Fruit fly (Drosophila melanogaster) whole organism, wandering third instar larva: ENCODE measurements around the gene kraken.
A peak's percentile ranks its signal among the peaks of the same experiment; 100 is the strongest.

Experiments
- Abd-B ChIP-seq: fragments of >200 bp; optimal IDR thresholded peaks from 2 replicates; lab custom pipeline; 2017; ENCODE audit warnings: missing biosample characterization, missing genetic modification characterization
- CG32264 ChIP-seq: fragments of 200-800 bp; sonication (Bioruptor generic); optimal IDR thresholded peaks from 2 replicates; lab custom pipeline; 2016; ENCODE audit warnings: missing biosample characterization, missing genetic modification characterization
- CG9705 ChIP-seq: fragments of 200-800 bp; sonication (Bioruptor generic); optimal IDR thresholded peaks from 2 replicates; lab custom pipeline; 2018; ENCODE audit warnings: missing biosample characterization, mild to moderate bottlenecking, missing genetic modification characterization
- Dfd ChIP-seq: fragments of >200 bp; optimal IDR thresholded peaks from 2 replicates; lab custom pipeline; 2017; ENCODE audit warnings: missing biosample characterization, missing genetic modification characterization
- Dif ChIP-seq: fragments of 200-275, 200-300 bp; sonication (Bioruptor generic); optimal IDR thresholded peaks from 2 replicates; lab custom pipeline; 2018; ENCODE audit warnings: missing biosample characterization, missing genetic modification characterization; ENCODE audit not compliant: partially characterized antibody
- GATAd ChIP-seq: sonication (Bioruptor generic); optimal IDR thresholded peaks from 2 replicates; lab custom pipeline; 2016; ENCODE audit warnings: missing biosample characterization, missing genetic modification characterization
- HLH106 ChIP-seq: fragments of 200-800 bp; optimal IDR thresholded peaks from 3 replicates; lab custom pipeline; 2019; ENCODE audit warnings: missing biosample characterization, mild to moderate bottlenecking, missing genetic modification characterization, moderate library complexity
- Hnf4 ChIP-seq: fragments of 200-800 bp; sonication (Bioruptor generic); optimal IDR thresholded peaks from 2 replicates; lab custom pipeline; 2016; ENCODE audit warnings: missing biosample characterization, mild to moderate bottlenecking, missing genetic modification characterization
- Hr78 ChIP-seq: fragments of >200 bp; optimal IDR thresholded peaks from 2 replicates; lab custom pipeline; 2017; ENCODE audit warnings: missing biosample characterization, missing genetic modification characterization
- Hr83 ChIP-seq: fragments of 200-300 bp; sonication (Bioruptor generic); optimal IDR thresholded peaks from 2 replicates; lab custom pipeline; 2016; ENCODE audit warnings: missing biosample characterization, mild to moderate bottlenecking, missing genetic modification characterization, moderate library complexity; ENCODE audit not compliant: poor library complexity, severe bottlenecking
- Jra ChIP-seq: sonication (Bioruptor generic); optimal IDR thresholded peaks from 2 replicates; lab custom pipeline; 2016; ENCODE audit warnings: missing biosample characterization, missing genetic modification characterization
- Mio ChIP-seq: sonication (Bioruptor generic); optimal IDR thresholded peaks from 2 replicates; lab custom pipeline; 2016; ENCODE audit warnings: missing biosample characterization, missing genetic modification characterization
- Myc ChIP-seq: fragments of >200 bp; optimal IDR thresholded peaks from 2 replicates; lab custom pipeline; 2017
- N ChIP-seq: fragments of >200 bp; optimal IDR thresholded peaks from 2 replicates; lab custom pipeline; 2018; ENCODE audit warnings: missing biosample characterization, missing external identifiers, missing genetic modification characterization
- OdsH ChIP-seq: fragments of 200-800 bp; sonication (Bioruptor generic); optimal IDR thresholded peaks from 2 replicates; lab custom pipeline; 2016; ENCODE audit warnings: missing biosample characterization, mild to moderate bottlenecking, missing genetic modification characterization
- Rel ChIP-seq, 2 experiments: fragments of 200-800 bp; sonication (Bioruptor generic) in 1 of 2; optimal IDR thresholded peaks; 2 replicates in 1 of 2; 3 replicates in 1 of 2; lab custom pipeline; 2016 to 2019; ENCODE audit warnings: mild to moderate bottlenecking in 2 of 2, missing biosample characterization in 2 of 2, missing genetic modification characterization in 2 of 2, moderate library complexity in 1 of 2
- Sp1 ChIP-seq: fragments of 200-800 bp; sonication (Bioruptor generic); optimal IDR thresholded peaks from 3 replicates; lab custom pipeline; 2019; ENCODE audit warnings: missing biosample characterization, mild to moderate bottlenecking, missing genetic modification characterization, moderate library complexity
- Vsx2 ChIP-seq: fragments of 200-300, 225-300 bp; sonication (Bioruptor generic); optimal IDR thresholded peaks from 2 replicates; lab custom pipeline; 2018; ENCODE audit warnings: missing biosample characterization, missing genetic modification characterization; ENCODE audit not compliant: partially characterized antibody
- br ChIP-seq: fragments of 200-800 bp; sonication (Bioruptor generic); optimal IDR thresholded peaks from 2 replicates; lab custom pipeline; 2016; ENCODE audit warnings: missing biosample characterization, missing genetic modification characterization
- brk ChIP-seq: fragments of 200-800 bp; sonication (Bioruptor generic); optimal IDR thresholded peaks from 2 replicates; lab custom pipeline; 2016; ENCODE audit warnings: missing biosample characterization, mild to moderate bottlenecking, missing genetic modification characterization
- dl ChIP-seq, 2 experiments: fragments of 175-275, 200-275 bp in 1 of 2; fragments of 200-275 bp in 1 of 2; sonication (Bioruptor generic); optimal IDR thresholded peaks; lab custom pipeline; 2018; ENCODE audit warnings: mild to moderate bottlenecking in 2 of 2, missing biosample characterization in 2 of 2, missing genetic modification characterization in 2 of 2, moderate library complexity in 2 of 2; ENCODE audit not compliant: partially characterized antibody in 2 of 2, insufficient read depth in 1 of 2
- dmrt93B ChIP-seq: fragments of 200-800 bp; sonication (Bioruptor generic); optimal IDR thresholded peaks from 2 replicates; lab custom pipeline; 2018; ENCODE audit warnings: missing biosample characterization, mild to moderate bottlenecking, missing genetic modification characterization
- dsf ChIP-seq: sonication (Bioruptor generic); optimal IDR thresholded peaks from 2 replicates; lab custom pipeline; 2016; ENCODE audit warnings: missing biosample characterization, missing genetic modification characterization, borderline replicate concordance
- ey ChIP-seq: fragments of 200-800 bp; sonication (Bioruptor generic); optimal IDR thresholded peaks from 2 replicates; lab custom pipeline; 2016; ENCODE audit warnings: missing biosample characterization, missing genetic modification characterization
- foxo ChIP-seq, 2 experiments: fragments of 200-800 bp; sonication (Bioruptor generic); optimal IDR thresholded peaks; 2 replicates in 1 of 2; 3 replicates in 1 of 2; lab custom pipeline; 2016 to 2017; ENCODE audit warnings: missing biosample characterization in 2 of 2, missing genetic modification characterization in 2 of 2
- fru ChIP-seq: fragments of 200-800 bp; sonication (Bioruptor generic); optimal IDR thresholded peaks from 3 replicates; lab custom pipeline; 2016; ENCODE audit warnings: missing biosample characterization, mild to moderate bottlenecking, missing genetic modification characterization
- h ChIP-seq: fragments of 200-800 bp; sonication (Bioruptor generic); optimal IDR thresholded peaks from 3 replicates; lab custom pipeline; 2016; ENCODE audit warnings: missing biosample characterization, mild to moderate bottlenecking, missing genetic modification characterization
- jim ChIP-seq: fragments of 175-275, 200-325 bp; sonication (Bioruptor generic); optimal IDR thresholded peaks from 2 replicates; lab custom pipeline; 2016; ENCODE audit warnings: missing biosample characterization, mild to moderate bottlenecking, missing genetic modification characterization
- lola ChIP-seq: fragments of >200 bp; optimal IDR thresholded peaks from 2 replicates; lab custom pipeline; 2017; ENCODE audit warnings: missing biosample characterization, missing genetic modification characterization
- pan ChIP-seq: fragments of >200 bp; optimal IDR thresholded peaks from 2 replicates; lab custom pipeline; 2017
- psq ChIP-seq: fragments of 200-800 bp; sonication (Bioruptor generic); optimal IDR thresholded peaks from 3 replicates; lab custom pipeline; 2017; ENCODE audit warnings: missing biosample characterization, mild to moderate bottlenecking, missing genetic modification characterization, moderate library complexity
- rgr ChIP-seq: fragments of 200-800 bp; sonication (Bioruptor generic); optimal IDR thresholded peaks from 3 replicates; lab custom pipeline; 2016; ENCODE audit warnings: missing biosample characterization, mild to moderate bottlenecking, missing genetic modification characterization
- sage ChIP-seq: fragments of 200-800 bp; sonication (Bioruptor generic); optimal IDR thresholded peaks from 2 replicates; lab custom pipeline; 2016; ENCODE audit warnings: missing biosample characterization, mild to moderate bottlenecking, missing genetic modification characterization
- sv ChIP-seq: fragments of 200-800 bp; sonication (Bioruptor generic); optimal IDR thresholded peaks from 3 replicates; lab custom pipeline; 2016; ENCODE audit warnings: missing biosample characterization, missing genetic modification characterization
- tai ChIP-seq: sonication (Bioruptor generic); optimal IDR thresholded peaks from 2 replicates; lab custom pipeline; 2016; ENCODE audit warnings: missing biosample characterization, missing genetic modification characterization
- usp ChIP-seq: fragments of >200 bp; optimal IDR thresholded peaks from 2 replicates; lab custom pipeline; 2017; ENCODE audit warnings: missing biosample characterization, missing genetic modification characterization
- woc ChIP-seq: sonication (Bioruptor generic); optimal IDR thresholded peaks from 2 replicates; lab custom pipeline; 2016; ENCODE audit warnings: missing biosample characterization, mild to moderate bottlenecking, missing genetic modification characterization

Gene kraken

dm6 chr2L:849138-849744 lies 3.3 kb upstream of the kraken start:
- TF ChIP-seq woc (GFP tag; lab: Kevin White, UChicago) (no peak), Rel (GFP tag; optimal IDR thresholded peaks at IDR 0.05; lab: Kevin White, UChicago) (no peak), Rel (tag; optimal IDR thresholded peaks at IDR 0.05; lab: Kevin White, UChicago) (peak; percentile 53), Hr78 (GFP tag; lab: Kevin White, UChicago) (no peak), Hr83 (no peak), usp (GFP tag; lab: Kevin White, UChicago) (no peak), sage (GFP tag; lab: Kevin White, UChicago) (no peak)

dm6 chr2L:849787-850512 lies 2.6 kb upstream of the kraken start:
- TF ChIP-seq Dfd (GFP tag; lab: Kevin White, UChicago) = peak; percentile 96
- TF ChIP-seq foxo (GFP tag; optimal IDR thresholded peaks at IDR 0.05; lab: Kevin White, UChicago) = no peak

DNA sequence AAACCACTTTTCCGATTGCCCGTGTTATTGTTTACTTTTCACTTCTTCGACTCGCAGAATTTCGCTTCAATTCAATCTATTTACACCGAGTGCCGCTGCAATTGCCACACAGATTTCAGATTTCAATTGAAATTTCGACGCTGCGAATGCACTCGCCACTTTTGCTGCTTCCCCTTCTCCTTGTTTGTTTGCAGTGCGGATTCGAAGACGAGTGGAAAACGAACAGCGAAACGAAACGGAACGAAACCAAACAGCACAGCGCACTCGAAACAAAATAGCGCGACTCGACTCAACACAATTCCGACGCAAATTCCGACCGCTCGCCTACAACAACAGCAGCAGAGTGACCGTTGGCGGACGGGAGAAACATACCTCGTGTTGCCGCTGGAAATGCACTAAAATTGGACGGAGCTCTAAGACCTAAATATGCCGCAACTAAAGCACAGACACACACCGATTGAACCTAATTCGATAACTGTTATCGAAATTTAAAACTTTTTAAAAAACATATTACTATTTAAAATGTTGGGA lies 1.8 kb upstream of the kraken start, which contains the start of gene drongo:
Gene drongo (minus strand): TSS at position 345 of the 531 bp plus-strand sequence.
- no peak for TF ChIP-seq CG32264 (GFP tag; lab: Kevin White, UChicago)
- peak; percentile 75 for TF ChIP-seq psq (GFP tag; lab: Kevin White, UChicago)
- TF ChIP-seq Hnf4 (GFP tag; lab: Kevin White, UChicago) = peak; percentile 41
- no peak for TF ChIP-seq Rel (GFP tag; optimal IDR thresholded peaks at IDR 0.05; lab: Kevin White, UChicago)
- TF ChIP-seq Rel (tag; optimal IDR thresholded peaks at IDR 0.05; lab: Kevin White, UChicago) = peak; percentile 26
- peak; percentile 20 for TF ChIP-seq rgr (GFP tag; lab: Kevin White, UChicago)
- TF ChIP-seq fru (GFP tag; lab: Kevin White, UChicago) = peak; percentile 8
- peak; percentile 17 for TF ChIP-seq Dif (GFP tag; lab: Kevin White, UChicago)
- TF ChIP-seq dsf = peak; percentile 1
- TF ChIP-seq Myc (lab: Kevin White, UChicago) = peak; percentile 5
- TF ChIP-seq brk = no peak
- TF ChIP-seq Hr83 = peak; percentile 55
- peak in 1 of 2 experiments; percentile 14 for TF ChIP-seq foxo (GFP tag; optimal IDR thresholded peaks at IDR 0.05; lab: Kevin White, UChicago)
- peak; percentile 36 for TF ChIP-seq Jra (GFP tag; lab: Kevin White, UChicago)
- no peak for TF ChIP-seq tai (GFP tag; lab: Kevin White, UChicago)
- peak; percentile 55 for TF ChIP-seq br (GFP tag; lab: Kevin White, UChicago)
- TF ChIP-seq Sp1 = peak; percentile 68
- no peak for TF ChIP-seq sv
- TF ChIP-seq jim (GFP tag; lab: Kevin White, UChicago) = peak; percentile 61
- TF ChIP-seq h (GFP tag; lab: Kevin White, UChicago) = peak; percentile 46

dm6 chr2L:855052-855547 lies 2.5 kb downstream of the kraken start, which contains the start of gene CG13949:
TSS of gene CG13949 (plus strand) at chr2L:855337.
- TF ChIP-seq br (GFP tag; lab: Kevin White, UChicago) = no peak
- no peak for TF ChIP-seq usp (GFP tag; lab: Kevin White, UChicago)
- TF ChIP-seq lola (GFP tag; lab: Kevin White, UChicago) = no peak
- no peak for TF ChIP-seq Dfd (GFP tag; lab: Kevin White, UChicago)
- no peak for TF ChIP-seq Vsx2 (GFP tag; lab: Kevin White, UChicago)
- TF ChIP-seq pan (lab: Kevin White, UChicago) = no peak
- TF ChIP-seq rgr (GFP tag; lab: Kevin White, UChicago) = peak; percentile 35
- TF ChIP-seq fru (GFP tag; lab: Kevin White, UChicago) = peak; percentile 19
- TF ChIP-seq Hnf4 (GFP tag; lab: Kevin White, UChicago) = peak; percentile 40
- TF ChIP-seq HLH106 (tag; lab: Kevin White, UChicago) = peak; percentile 47
- TF ChIP-seq foxo (GFP tag; optimal IDR thresholded peaks at IDR 0.05; lab: Kevin White, UChicago) = peak in 1 of 2 experiments; percentile 61
- no peak for TF ChIP-seq Myc (lab: Kevin White, UChicago)
- no peak for TF ChIP-seq GATAd (GFP tag; lab: Kevin White, UChicago)
- peak; percentile 40 for TF ChIP-seq ey
- no peak for TF ChIP-seq brk
- TF ChIP-seq Jra (GFP tag; lab: Kevin White, UChicago) = no peak
- no peak for TF ChIP-seq Abd-B (GFP tag; lab: Kevin White, UChicago)
- TF ChIP-seq CG9705 (GFP tag; lab: Kevin White, UChicago) = no peak
- no peak for TF ChIP-seq Mio
- no peak for TF ChIP-seq CG32264 (GFP tag; lab: Kevin White, UChicago)
- peak; percentile 12 for TF ChIP-seq psq (GFP tag; lab: Kevin White, UChicago)
- TF ChIP-seq Sp1 = peak; percentile 51
- TF ChIP-seq tai (GFP tag; lab: Kevin White, UChicago) = no peak
- TF ChIP-seq OdsH (GFP tag; lab: Kevin White, UChicago) = no peak
- TF ChIP-seq dmrt93B (GFP tag; lab: Kevin White, UChicago) = no peak
- no peak for TF ChIP-seq dsf
- TF ChIP-seq Dif (GFP tag; lab: Kevin White, UChicago) = no peak
- TF ChIP-seq sv = peak; percentile 33
- no peak for TF ChIP-seq Hr78 (GFP tag; lab: Kevin White, UChicago)
- no peak for TF ChIP-seq Hr83
- TF ChIP-seq dl (GFP tag; optimal IDR thresholded peaks at IDR 0.05; lab: Kevin White, UChicago; ENCODE audit: insufficient read depth in 1 of 2, partially characterized antibody in 2 of 2) = no peak
- TF ChIP-seq N (GFP tag; lab: Kevin White, UChicago) = no peak
- no peak for TF ChIP-seq sage (GFP tag; lab: Kevin White, UChicago)
- TF ChIP-seq h (GFP tag; lab: Kevin White, UChicago) = peak; percentile 47
